Worm (Caenorhabditis elegans) whole organism, L4 larva: ENCODE data around the gene srg-61.

Experiments
- F26F4.8 ChIP-seq: fragments of 200-800 bp; sonication (Bioruptor generic); conservative IDR thresholded peaks from 2 replicates; pipeline ENCODE4 v1.3.6; 2022; ENCODE audit warnings: missing genetic modification characterization, missing compliant biosample characterization
- F37D6.2 ChIP-seq: sonication (generic microtip); optimal IDR thresholded peaks from 2 replicates; lab custom pipeline; 2016; ENCODE audit warnings: mild to moderate bottlenecking, missing genetic modification characterization, missing compliant biosample characterization
- R02D3.7 ChIP-seq: fragments of 150-350 bp; sonication (generic microtip); optimal IDR thresholded peaks from 3 replicates; lab custom pipeline; 2014; ENCODE audit warnings: missing biosample characterization, missing genetic modification characterization
- Y75B8A.6 ChIP-seq: fragments of 200-800 bp; sonication (Bioruptor generic); IDR thresholded peaks from 2 replicates; pipeline ENCODE4 v1.3.6; 2022; ENCODE audit warnings: missing genetic modification reagents, missing genetic modification characterization, missing compliant biosample characterization
- ama-1 ChIP-seq: fragments of 150-350 bp; optimal IDR thresholded peaks from 2 replicates; lab custom pipeline; 2014; ENCODE audit warnings: inconsistent platforms, mixed read lengths
- arid-1 ChIP-seq: fragments of 200-800 bp; sonication (Bioruptor generic); conservative IDR thresholded peaks from 2 replicates; pipeline ENCODE4 v1.3.6; 2022; ENCODE audit warnings: missing genetic modification reagents, missing genetic modification characterization, missing compliant biosample characterization
- daf-12 ChIP-seq: fragments of 150-350 bp; optimal IDR thresholded peaks from 2 replicates; lab custom pipeline; 2014; ENCODE audit warnings: missing biosample characterization, missing genetic modification reagents, missing genetic modification characterization
- daf-16 ChIP-seq, 3 experiments: sonication (generic microtip); optimal IDR thresholded peaks; 2 replicates each; lab custom pipeline; 2016 to 2017; ENCODE audit warnings: missing genetic modification characterization in 3 of 3, missing genetic modification reagents in 3 of 3, mild to moderate bottlenecking in 2 of 3, missing compliant biosample characterization in 2 of 3, missing biosample characterization in 1 of 3, moderate library complexity in 1 of 3
- daf-8 ChIP-seq: fragments of 200-800 bp; sonication (Bioruptor generic); IDR thresholded peaks from 2 replicates; pipeline ENCODE4 v1.3.6; 2022; ENCODE audit warnings: missing genetic modification characterization, missing compliant biosample characterization
- dmd-6 ChIP-seq: fragments of 200-800 bp; sonication (Bioruptor generic); IDR thresholded peaks from 2 replicates; pipeline ENCODE4 v1.3.6; 2022; ENCODE audit warnings: missing genetic modification reagents, missing genetic modification characterization, missing compliant biosample characterization
- dmd-8 ChIP-seq: fragments of 200-800 bp; sonication (Bioruptor generic); IDR thresholded peaks from 2 replicates; pipeline ENCODE4 v1.3.6; 2022; ENCODE audit warnings: missing genetic modification characterization, missing compliant biosample characterization
- dmd-9 ChIP-seq: fragments of 200-800 bp; sonication (Bioruptor generic); IDR thresholded peaks from 2 replicates; pipeline ENCODE4 v1.3.6; 2022; ENCODE audit warnings: missing genetic modification reagents, missing genetic modification characterization, missing compliant biosample characterization
- dve-1 ChIP-seq: sonication (generic microtip); optimal IDR thresholded peaks from 2 replicates; lab custom pipeline; 2017; ENCODE audit warnings: antibody characterized with exemption, mild to moderate bottlenecking, missing genetic modification characterization, missing compliant biosample characterization; ENCODE audit not compliant: insufficient read depth
- fkh-10 ChIP-seq: fragments of 150-350 bp; optimal IDR thresholded peaks from 2 replicates; lab custom pipeline; 2014; ENCODE audit warnings: missing biosample characterization, missing genetic modification reagents, missing genetic modification characterization
- hif-1 ChIP-seq, 2 experiments: sonication (generic microtip); optimal IDR thresholded peaks; 2 replicates each; lab custom pipeline; 2016 to 2017; ENCODE audit warnings: missing compliant biosample characterization in 2 of 2, missing genetic modification characterization in 2 of 2, missing genetic modification reagents in 2 of 2, missing genotype in 2 of 2, mild to moderate bottlenecking in 1 of 2
- hlh-11 ChIP-seq: fragments of 200-800 bp; sonication (Bioruptor generic); optimal IDR thresholded peaks from 2 replicates; lab custom pipeline; 2018; ENCODE audit warnings: mild to moderate bottlenecking, missing genetic modification characterization, missing compliant biosample characterization
- hmg-1.1 ChIP-seq: fragments of 200-800 bp; sonication (Bioruptor generic); IDR thresholded peaks from 2 replicates; pipeline ENCODE4 v1.3.6; 2022; ENCODE audit warnings: missing genetic modification reagents, missing genetic modification characterization, missing compliant biosample characterization
- jun-1 ChIP-seq: fragments of 150-350 bp; optimal IDR thresholded peaks from 2 replicates; lab custom pipeline; 2014; ENCODE audit warnings: missing biosample characterization, missing genetic modification reagents, missing genetic modification characterization
- lin-1 ChIP-seq: fragments of 200-800 bp; sonication (Bioruptor generic); IDR thresholded peaks from 2 replicates; pipeline ENCODE4 v1.3.6; 2022; ENCODE audit warnings: missing genetic modification reagents, missing genetic modification characterization, missing compliant biosample characterization
- lin-15B ChIP-seq: fragments of 150-350 bp; sonication (generic microtip); optimal IDR thresholded peaks from 3 replicates; lab custom pipeline; 2014; ENCODE audit warnings: missing biosample characterization, missing genetic modification characterization
- lin-29 ChIP-seq: fragments of 200-800 bp; sonication (Bioruptor generic); IDR thresholded peaks from 2 replicates; pipeline ENCODE4 v1.3.6; 2022; ENCODE audit warnings: missing genetic modification reagents, missing genetic modification characterization, missing compliant biosample characterization
- lin-38 ChIP-seq: fragments of 200-800 bp; sonication (Bioruptor generic); IDR thresholded peaks from 2 replicates; pipeline ENCODE4 v1.3.6; 2022; ENCODE audit warnings: missing genetic modification reagents, missing genetic modification characterization, missing compliant biosample characterization
- mdl-1 ChIP-seq, 2 experiments: fragments of 150-350 bp in 1 of 2; sonication (generic microtip) in 1 of 2; optimal IDR thresholded peaks; 2 replicates each; lab custom pipeline; 2014 to 2017; ENCODE audit warnings: missing biosample characterization in 2 of 2, missing genetic modification characterization in 2 of 2
- mes-2 ChIP-seq: sonication (generic microtip); optimal IDR thresholded peaks from 2 replicates; lab custom pipeline; 2016; ENCODE audit warnings: missing genotype, mild to moderate bottlenecking, missing genetic modification characterization, missing compliant biosample characterization; ENCODE audit not compliant: poor library complexity, severe bottlenecking
- nhr-10 ChIP-seq: fragments of 150-350 bp; optimal IDR thresholded peaks from 2 replicates; lab custom pipeline; 2014; ENCODE audit warnings: missing biosample characterization, missing genetic modification characterization
- nhr-25 ChIP-seq: sonication (generic microtip); optimal IDR thresholded peaks from 2 replicates; lab custom pipeline; 2017; ENCODE audit warnings: missing genetic modification characterization, mild to moderate bottlenecking, missing compliant biosample characterization, antibody characterized with exemption, moderate library complexity, borderline replicate concordance; ENCODE audit not compliant: insufficient read depth
- nhr-28 ChIP-seq: fragments of 150-350 bp; optimal IDR thresholded peaks from 2 replicates; lab custom pipeline; 2014; ENCODE audit warnings: missing biosample characterization, missing genetic modification characterization
- nhr-41 ChIP-seq: fragments of 200-800 bp; sonication (Bioruptor generic); IDR thresholded peaks from 2 replicates; pipeline ENCODE4 v1.3.6; 2022; ENCODE audit warnings: missing genetic modification reagents, missing genetic modification characterization, missing compliant biosample characterization
- nhr-48 ChIP-seq: sonication (generic microtip); optimal IDR thresholded peaks from 2 replicates; lab custom pipeline; 2016; ENCODE audit warnings: mild to moderate bottlenecking, missing genetic modification characterization, missing compliant biosample characterization
- nhr-77 ChIP-seq: fragments of 150-350 bp; optimal IDR thresholded peaks from 2 replicates; lab custom pipeline; 2014; ENCODE audit warnings: missing biosample characterization, missing genetic modification characterization
- php-3 ChIP-seq: fragments of 200-800 bp; sonication (Bioruptor generic); IDR thresholded peaks from 2 replicates; pipeline ENCODE4 v1.3.6; 2022; ENCODE audit warnings: missing genetic modification reagents, missing genetic modification characterization, missing compliant biosample characterization
- snpc-4 ChIP-seq: fragments of 150-350 bp; optimal IDR thresholded peaks from 2 replicates; lab custom pipeline; 2014; ENCODE audit warnings: missing biosample characterization, missing genetic modification characterization
- spr-3 ChIP-seq: fragments of 200-800 bp; sonication (Bioruptor generic); optimal IDR thresholded peaks from 2 replicates; lab custom pipeline; 2018; ENCODE audit warnings: mild to moderate bottlenecking, missing genetic modification characterization, missing compliant biosample characterization
- tag-97 ChIP-seq: fragments of 200-800 bp; sonication (Bioruptor generic); IDR thresholded peaks from 2 replicates; pipeline ENCODE4 v1.3.6; 2022; ENCODE audit warnings: missing genetic modification characterization, missing compliant biosample characterization
- unc-62 ChIP-seq, 3 experiments: fragments of 150-350 bp in 1 of 3; sonication (generic microtip); optimal IDR thresholded peaks in 2 of 3; peaks in 1 of 3; 1 replicate in 1 of 3; 2 replicates in 2 of 3; lab custom pipeline; 2014 to 2017; ENCODE audit warnings: missing biosample characterization in 3 of 3, missing genetic modification characterization in 3 of 3, missing genetic modification reagents in 3 of 3, missing genotype in 1 of 3
- vab-7 ChIP-seq: fragments of 200-800 bp; sonication (Bioruptor generic); IDR thresholded peaks from 2 replicates; pipeline ENCODE4 v1.3.6; 2022; ENCODE audit warnings: missing genetic modification reagents, missing genetic modification characterization, missing compliant biosample characterization
- zag-1 ChIP-seq: fragments of 150-350 bp; optimal IDR thresholded peaks from 2 replicates; lab custom pipeline; 2014; ENCODE audit warnings: missing biosample characterization, missing genetic modification characterization
- ztf-7 ChIP-seq: fragments of 150-350 bp; optimal IDR thresholded peaks from 2 replicates; lab custom pipeline; 2014; ENCODE audit warnings: missing biosample characterization, missing genetic modification characterization

Gene srg-61

ce11 chrV:2738174-2738573 is 2.0 kb downstream of the srg-61 start, which contains the start of gene srg-56:
TSS of gene srg-56 (minus strand) at chrV:2738274.
- no peak for TF ChIP-seq hmg-1.1 (GFP tag; lab: Robert Waterston, UW)
- no peak for TF ChIP-seq lin-15B (tag; lab: Kevin White, UChicago)
- no peak for TF ChIP-seq lin-38 (GFP tag; lab: Robert Waterston, UW)
- TF ChIP-seq arid-1 (GFP tag; lab: Robert Waterston, UW), result no peak
- no peak for TF ChIP-seq nhr-48
- TF ChIP-seq tag-97 (GFP tag; lab: Robert Waterston, UW), result no peak
- TF ChIP-seq snpc-4, result no peak
- no peak for TF ChIP-seq lin-29
- TF ChIP-seq R02D3.7 (tag; lab: Kevin White, UChicago), result no peak
- TF ChIP-seq zag-1 (tag; lab: Kevin White, UChicago), result no peak
- no peak for TF ChIP-seq mes-2 (tag; lab: Kevin White, UChicago)

- no peak for TF ChIP-seq ztf-7 (tag; lab: Kevin White, UChicago)
- peak in 1 of 2 experiments; percentile 55 for TF ChIP-seq unc-62 (GFP tag; optimal IDR thresholded peaks at IDR 0.05 in 1 of 2; lab: Kevin White, UChicago)
- TF ChIP-seq unc-62 (tag; optimal IDR thresholded peaks at IDR 0.05; lab: Kevin White, UChicago), result no peak
- TF ChIP-seq Y75B8A.6, result no peak
- TF ChIP-seq daf-12 (tag; lab: Kevin White, UChicago), result no peak
Observed at ce11 chrV:2734360-2734759, 5.8 kb downstream of the srg-61 start, which contains the start of gene srg-57. TSS of gene srg-57 (minus strand) at chrV:2734460.

ce11 chrV:2730784-2731480 is 9.2 kb downstream of the srg-61 start, which contains the start of gene dod-3:
TSS of gene dod-3 (minus strand) at chrV:2731098.
- no peak for TF ChIP-seq nhr-28 (tag; lab: Kevin White, UChicago)
- no peak for TF ChIP-seq fkh-10
- peak; percentile 21; the same call in 1 of the 2 replicates for TF ChIP-seq php-3
- no peak for TF ChIP-seq jun-1
- no peak for TF ChIP-seq F37D6.2
- peak; percentile 2 for TF ChIP-seq nhr-10 (tag; lab: Kevin White, UChicago)
- peak; percentile 92 for TF ChIP-seq hlh-11 (tag; lab: Kevin White, UChicago)
- no peak for TF ChIP-seq ztf-7 (tag; lab: Kevin White, UChicago)
- no peak for TF ChIP-seq nhr-41 (GFP tag; lab: Robert Waterston, UW)
- TF ChIP-seq dmd-8 (GFP tag; lab: Robert Waterston, UW), result no peak
- TF ChIP-seq F26F4.8 (GFP tag; lab: Robert Waterston, UW), result no peak
- TF ChIP-seq mdl-1 (tag; optimal IDR thresholded peaks at IDR 0.05; lab: Kevin White, UChicago), result no peak
- TF ChIP-seq lin-1 (GFP tag; lab: Robert Waterston, UW), result peak; percentile 78
- peak; percentile 59 for TF ChIP-seq dve-1 (tag; lab: Kevin White, UChicago)
- peak; percentile 89 for TF ChIP-seq dmd-6 (GFP tag; lab: Robert Waterston, UW)
- TF ChIP-seq nhr-77, result peak; percentile 32
- peak in 1 of 2 experiments; percentile 89 for TF ChIP-seq hif-1 (tag; optimal IDR thresholded peaks at IDR 0.05; lab: Kevin White, UChicago)
- no peak for TF ChIP-seq spr-3 (GFP tag; lab: Kevin White, UChicago)
- TF ChIP-seq dmd-9 (GFP tag; lab: Robert Waterston, UW), result no peak
- TF ChIP-seq ama-1 (lab: Kevin White, UChicago), result peak; percentile 74
- TF ChIP-seq daf-8 (GFP tag; lab: Robert Waterston, UW), result no peak
- TF ChIP-seq vab-7 (GFP tag; lab: Robert Waterston, UW), result no peak
- no peak for TF ChIP-seq nhr-25 (tag; lab: Kevin White, UChicago)
- peak; percentile 46 for TF ChIP-seq nhr-48
- TF ChIP-seq daf-16 (GFP tag; optimal IDR thresholded peaks at IDR 0.05; lab: Kevin White, UChicago), result peak in 1 of 2 experiments; percentile 48
- TF ChIP-seq daf-16 (tag; optimal IDR thresholded peaks at IDR 0.05; lab: Kevin White, UChicago), result peak; percentile 92
